Worm (Caenorhabditis elegans): ENCODE results near the gene srr-10.

srr-10 gene

DNA sequence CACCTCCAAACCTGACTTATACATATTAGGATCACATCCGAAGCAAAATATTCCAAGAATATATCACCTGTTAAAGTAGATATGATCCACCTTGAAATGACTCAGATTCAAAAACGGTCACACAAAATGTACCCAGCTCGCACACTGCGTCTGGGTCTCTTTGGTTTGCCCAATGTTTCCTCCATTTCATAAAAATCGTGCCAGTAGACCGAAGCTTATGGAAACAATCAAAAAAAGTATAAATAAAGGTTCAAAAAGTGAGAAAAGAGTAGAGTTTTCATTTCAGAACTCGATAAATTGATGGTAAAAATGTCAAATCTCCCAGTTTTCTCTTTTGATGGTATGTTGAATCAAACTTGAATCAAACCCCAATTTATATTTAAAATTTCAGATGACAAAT is 2.3 kb downstream of the srr-10 start, which contains the start of gene srr-9:
Gene srr-9 (plus strand): TSS at position 301 of the 400 bp plus-strand sequence.
- TF ChIP-seq nhr-28 (tag; optimal IDR thresholded peaks at IDR 0.05) (no peak), nhr-41 (GFP tag; IDR thresholded peaks at IDR 0.05) (no peak), aha-1 (tag) (peak; percentile 80), snpc-4 (tag; optimal IDR thresholded peaks at IDR 0.05) (no peak), ceh-82 (tag; optimal IDR thresholded peaks at IDR 0.05) (no peak), pqm-1 (tag; optimal IDR thresholded peaks at IDR 0.05) (no peak), mxl-2 (GFP tag; conservative IDR thresholded peaks at IDR 0.05) (no peak), F26F4.8 (GFP tag; conservative IDR thresholded peaks at IDR 0.05) (no peak)

DNA sequence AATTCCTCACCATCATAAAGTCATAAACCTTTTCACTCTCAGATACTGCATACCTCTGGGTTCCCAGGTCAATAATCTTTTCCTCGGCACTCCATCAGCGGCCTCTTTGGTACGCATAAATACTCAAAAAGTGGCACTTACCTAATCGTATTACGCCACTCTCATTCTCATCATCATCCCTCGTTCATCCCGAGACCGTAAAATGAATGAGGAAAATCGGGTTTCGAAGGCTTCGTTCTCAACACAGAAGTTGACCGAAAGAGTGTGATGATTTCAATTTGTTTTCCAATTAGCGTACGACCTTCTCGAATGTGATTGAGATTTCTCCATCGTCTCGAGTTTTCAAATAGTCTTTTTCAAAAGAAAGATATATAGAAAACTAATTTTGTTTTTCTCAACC is 4.5 kb downstream of the srr-10 start:
- TF ChIP-seq nhr-25 (tag; optimal IDR thresholded peaks at IDR 0.05; ENCODE audit: borderline replicate concordance, insufficient read depth) (peak; percentile 13), unc-62 (GFP tag; optimal IDR thresholded peaks at IDR 0.05 in 1 of 2) (peak in 1 of 2 experiments; percentile 91), unc-62 (tag; optimal IDR thresholded peaks at IDR 0.05) (no peak), fkh-10 (GFP tag; optimal IDR thresholded peaks at IDR 0.05) (no peak)

DNA sequence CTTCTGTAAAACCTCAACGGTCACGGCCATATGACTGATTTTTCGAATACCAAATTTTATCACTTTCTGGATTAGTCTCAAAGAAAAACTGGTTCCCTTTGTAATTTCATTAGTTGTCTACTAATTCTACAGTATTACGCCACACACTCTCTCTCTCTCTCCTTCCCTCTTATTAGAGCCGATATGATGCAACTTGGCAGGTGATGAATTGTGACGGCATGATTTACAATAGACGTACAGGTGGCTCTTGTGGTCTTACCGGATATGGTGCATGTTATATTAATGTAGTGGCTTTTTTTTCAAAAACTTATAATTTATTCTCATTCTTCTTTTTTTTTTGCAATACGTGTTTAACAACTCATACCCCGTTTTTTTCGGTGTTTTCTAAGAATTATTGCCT is 6.5 kb downstream of the srr-10 start:
- no peak for TF ChIP-seq lim-7 (GFP tag; IDR thresholded peaks at IDR 0.05)
- TF ChIP-seq hlh-11 (tag; optimal IDR thresholded peaks at IDR 0.05): no peak
- no peak for TF ChIP-seq unc-39 (tag; optimal IDR thresholded peaks at IDR 0.05)
- no peak for TF ChIP-seq ceh-82 (tag; optimal IDR thresholded peaks at IDR 0.05)
- TF ChIP-seq ZK337.2 (GFP tag; IDR thresholded peaks at IDR 0.05): no peak
- TF ChIP-seq nhr-28 (tag; optimal IDR thresholded peaks at IDR 0.05): no peak

DNA sequence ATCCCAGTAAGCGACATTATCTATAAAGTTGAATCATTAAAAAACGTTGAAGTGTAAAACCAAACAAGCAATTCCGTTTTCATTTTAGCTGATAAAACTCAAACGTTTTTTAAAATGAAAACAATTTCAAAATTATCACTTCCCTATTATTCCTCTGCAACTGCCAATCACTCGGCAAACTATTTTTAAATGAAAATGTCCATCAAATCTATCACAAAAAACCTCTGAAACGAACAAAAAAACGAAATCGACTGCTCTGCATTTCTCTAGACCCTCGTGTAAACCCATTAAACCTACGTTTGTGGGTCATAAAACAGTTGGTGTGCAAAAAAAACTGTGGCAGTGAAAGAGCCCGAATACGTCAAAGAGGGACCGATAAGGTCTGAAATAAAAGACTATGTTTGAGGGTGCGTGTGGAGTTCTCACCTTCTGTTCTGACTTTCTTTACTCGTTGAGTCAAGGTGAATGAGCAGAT is 7.1 kb downstream of the srr-10 start, which contains the start of gene fbxl-5:
Gene fbxl-5 (plus strand): TSS at position 425 of the 475 bp plus-strand sequence.
- TF ChIP-seq tra-1 (GFP tag; IDR thresholded peaks at IDR 0.05): peak; percentile 85
- TF ChIP-seq mxl-3 (GFP tag; optimal IDR thresholded peaks at IDR 0.05): no peak
- TF ChIP-seq dmd-6 (GFP tag; IDR thresholded peaks at IDR 0.05): peak; percentile 83
- TF ChIP-seq dpl-1 (GFP tag; optimal IDR thresholded peaks at IDR 0.05): no peak
- TF ChIP-seq T26A8.4 (GFP tag; IDR thresholded peaks at IDR 0.05): no peak
- TF ChIP-seq php-3 (GFP tag; IDR thresholded peaks at IDR 0.05): no peak
- peak; percentile 30 for TF ChIP-seq dve-1 (tag; optimal IDR thresholded peaks at IDR 0.05; ENCODE audit: insufficient read depth)
- no peak for TF ChIP-seq mes-2 (tag; optimal IDR thresholded peaks at IDR 0.05; ENCODE audit: poor library complexity, severe bottlenecking)
- no peak for TF ChIP-seq nhr-102 (tag; optimal IDR thresholded peaks at IDR 0.05)
- no peak for TF ChIP-seq unc-39 (tag; optimal IDR thresholded peaks at IDR 0.05)
- no peak for TF ChIP-seq mdt-29 (GFP tag; IDR thresholded peaks at IDR 0.05)
- no peak for TF ChIP-seq nhr-48 (tag; optimal IDR thresholded peaks at IDR 0.05)
- no peak for TF ChIP-seq hlh-30 (tag; optimal IDR thresholded peaks at IDR 0.05; ENCODE audit: insufficient read depth)
- no peak for TF ChIP-seq ces-1 (GFP tag; optimal IDR thresholded peaks at IDR 0.05)
- peak; percentile 13 for TF ChIP-seq hlh-11 (tag; optimal IDR thresholded peaks at IDR 0.05)

DNA sequence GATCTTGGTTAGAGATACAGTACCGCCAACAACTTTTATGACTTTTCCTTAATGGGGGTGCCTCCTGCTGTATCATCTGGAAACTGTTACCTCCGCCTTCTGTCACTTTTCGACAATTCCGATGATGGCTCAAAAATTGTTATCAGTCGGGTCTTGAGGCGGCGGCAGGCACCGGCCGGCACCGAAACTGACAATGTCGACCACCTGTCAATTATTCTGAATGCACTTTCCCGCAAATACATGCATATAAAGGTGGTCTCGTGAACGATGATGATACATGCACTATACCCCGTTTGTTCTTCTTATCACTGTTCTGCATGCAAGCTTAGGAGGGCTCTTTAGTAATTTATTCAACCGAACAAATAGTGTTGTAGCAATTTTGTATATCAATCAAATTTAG is 8.6 kb downstream of the srr-10 start:
- TF ChIP-seq lsy-2 (tag; optimal IDR thresholded peaks at IDR 0.05) (peak in 1 of 2 experiments; percentile 8), nhr-77 (tag; optimal IDR thresholded peaks at IDR 0.05) (peak; percentile 25), hlh-11 (tag; optimal IDR thresholded peaks at IDR 0.05) (peak; percentile 97), T26A8.4 (GFP tag; IDR thresholded peaks at IDR 0.05) (0 out of 2 replicates have a peak, but pooled peaks have one; percentile 47), F37D6.2 (tag; optimal IDR thresholded peaks at IDR 0.05) (no peak), mdl-1 (tag; optimal IDR thresholded peaks at IDR 0.05) (peak in 1 of 2 experiments; percentile 2), tra-1 (GFP tag; IDR thresholded peaks at IDR 0.05) (peak; percentile 100), lin-1 (GFP tag; IDR thresholded peaks at IDR 0.05) (peak; percentile 94), nhr-48 (tag; optimal IDR thresholded peaks at IDR 0.05) (peak; percentile 88), T20F7.1 (GFP tag; optimal IDR thresholded peaks at IDR 0.05) (peak; percentile 37), ceh-20 (GFP tag; IDR thresholded peaks at IDR 0.05) (peak; percentile 80), daf-8 (GFP tag; IDR thresholded peaks at IDR 0.05) (no peak), gei-8 (GFP tag; optimal IDR thresholded peaks at IDR 0.05) (peak; percentile 33), egl-43 (GFP tag; IDR thresholded peaks at IDR 0.05) (no peak), unc-130 (GFP tag; optimal IDR thresholded peaks at IDR 0.05) (no peak), mep-1 (tag; optimal IDR thresholded peaks at IDR 0.05) (peak; percentile 53), daf-16 (GFP tag; optimal IDR thresholded peaks at IDR 0.05) (peak in 1 of 2 experiments; percentile 69), daf-16 (tag; optimal IDR thresholded peaks at IDR 0.05) (peak; percentile 89), nhr-28 (tag; optimal IDR thresholded peaks at IDR 0.05) (peak; percentile 75)
